Fruit fly (Drosophila melanogaster): ENCODE measurements around the gene Vav.

dm6 chrX:19239365-19239764, 22.3 kb upstream of the Vav start:
- TF ChIP-seq br (GFP tag; optimal IDR thresholded peaks at IDR 0.05), result no peak
- no peak for TF ChIP-seq rgr (GFP tag; optimal IDR thresholded peaks at IDR 0.05)
- no peak for TF ChIP-seq ey (GFP tag; optimal IDR thresholded peaks at IDR 0.05)
- TF ChIP-seq N (GFP tag; optimal IDR thresholded peaks at IDR 0.05), result no peak
- TF ChIP-seq Jra (GFP tag; optimal IDR thresholded peaks at IDR 0.05), result no peak
- TF ChIP-seq Hnf4 (GFP tag; optimal IDR thresholded peaks at IDR 0.05), result no peak
- no peak for TF ChIP-seq psq (GFP tag; optimal IDR thresholded peaks at IDR 0.05)
- no peak for TF ChIP-seq sage (GFP tag; optimal IDR thresholded peaks at IDR 0.05)
